Worm (Caenorhabditis elegans): ENCODE results near the gene srj-33.
"Not testable (repeated sequence)": the region's sequence is repeated elsewhere in the genome, so short reads cannot be mapped to it uniquely, and the experiment has no call there.

The srj-33 gene

ce11 chrV:9982568-9982967 lies 45.2 kb upstream of the srj-33 start, which contains the start of gene C27H6.9:
TSS of gene C27H6.9 (plus strand) at chrV:9982868.
- no peak for TF ChIP-seq crh-2 (tag; optimal IDR thresholded peaks at IDR 0.05)
- no peak for TF ChIP-seq lin-13 (GFP tag; optimal IDR thresholded peaks at IDR 0.05)
- no peak for TF ChIP-seq gmeb-1 (tag; optimal IDR thresholded peaks at IDR 0.05)
- TF ChIP-seq C34F6.9 (tag; optimal IDR thresholded peaks at IDR 0.05), result no peak
- no peak for TF ChIP-seq ztf-1 (GFP tag; conservative IDR thresholded peaks at IDR 0.05)
- TF ChIP-seq nhr-6 (tag; optimal IDR thresholded peaks at IDR 0.05), result no peak
- no peak for TF ChIP-seq unc-55 (GFP tag; optimal IDR thresholded peaks at IDR 0.05)
- TF ChIP-seq skn-1 (tag; optimal IDR thresholded peaks at IDR 0.05), result no peak
- TF ChIP-seq lin-11 (tag; optimal IDR thresholded peaks at IDR 0.05), result no peak
- TF ChIP-seq unc-39 (tag; optimal IDR thresholded peaks at IDR 0.05), result no peak
- TF ChIP-seq nhr-237 (tag; optimal IDR thresholded peaks at IDR 0.05), result no peak
- no peak for TF ChIP-seq ceh-82 (tag; optimal IDR thresholded peaks at IDR 0.05)
- no peak for TF ChIP-seq ztf-11 (tag; optimal IDR thresholded peaks at IDR 0.05)
- TF ChIP-seq nhr-11 (tag; optimal IDR thresholded peaks at IDR 0.05), result no peak
- no peak for TF ChIP-seq elt-1 (tag; optimal IDR thresholded peaks at IDR 0.05)
- no peak for TF ChIP-seq ZK546.5 (tag; optimal IDR thresholded peaks at IDR 0.05)
- TF ChIP-seq mab-5 (tag; optimal IDR thresholded peaks at IDR 0.05), result no peak

DNA sequence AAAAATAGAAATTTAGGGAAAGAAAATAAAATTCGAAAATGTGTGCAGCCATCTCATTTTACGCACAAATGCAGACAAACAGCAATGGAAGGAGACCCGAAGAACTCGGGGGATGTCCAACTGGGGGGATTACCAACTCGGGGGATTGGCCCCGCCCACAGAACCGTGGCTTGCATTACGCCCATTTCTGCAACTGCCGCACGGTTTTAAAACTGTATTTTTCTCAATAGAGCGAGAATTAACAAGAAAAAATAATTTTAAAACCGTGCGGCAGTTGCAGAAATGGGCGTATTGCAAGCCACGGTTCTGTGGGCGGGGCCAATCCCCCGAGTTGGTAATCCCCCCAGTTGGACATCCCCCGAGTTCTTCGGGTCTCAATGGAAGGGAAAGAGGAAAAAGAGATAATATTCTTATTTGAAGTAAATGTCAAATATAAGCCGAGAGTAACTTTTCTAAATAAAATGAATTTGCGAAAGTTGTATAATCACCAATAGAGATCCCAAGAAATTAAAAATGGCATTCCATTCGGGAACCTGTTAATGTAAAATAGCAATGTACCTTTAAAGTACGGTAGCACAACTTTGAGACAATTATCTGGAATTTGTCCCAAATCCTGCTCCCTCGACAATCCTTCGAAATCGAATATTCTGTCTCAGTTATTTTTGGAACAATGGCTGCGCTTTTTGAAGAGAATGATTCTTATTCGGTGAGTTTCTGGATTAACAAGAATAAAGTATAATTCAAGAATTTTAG lies 43.6 kb upstream of the srj-33 start, which contains the start of the genes ruvb-1 and tofu-1:
TSS of gene ruvb-1 (minus strand) at position 72 of the 753 bp plus-strand sequence.
TSS of gene tofu-1 (plus strand) at position 417 of the 753 bp plus-strand sequence.
- peak; percentile 14 for TF ChIP-seq egl-27 (tag; optimal IDR thresholded peaks at IDR 0.05)
- TF ChIP-seq nhr-21 (tag; optimal IDR thresholded peaks at IDR 0.05), result peak; percentile 41
- peak; percentile 68 for TF ChIP-seq gmeb-1 (tag; optimal IDR thresholded peaks at IDR 0.05)
- TF ChIP-seq nhr-129 (tag; optimal IDR thresholded peaks at IDR 0.05), result peak; percentile 22
- peak; percentile 40 for TF ChIP-seq sem-4 (tag; optimal IDR thresholded peaks at IDR 0.05)
- TF ChIP-seq unc-55 (GFP tag; optimal IDR thresholded peaks at IDR 0.05), result peak; percentile 58
- TF ChIP-seq lsy-2 (tag; optimal IDR thresholded peaks at IDR 0.05), result peak in 1 of 2 experiments; percentile 62
- peak; percentile 85 for TF ChIP-seq F13H6.1 (tag; optimal IDR thresholded peaks at IDR 0.05)
- peak; percentile 22 for TF ChIP-seq sma-9 (GFP tag; optimal IDR thresholded peaks at IDR 0.05)
- not testable (repeated sequence) for TF ChIP-seq sma-9 (tag; optimal IDR thresholded peaks at IDR 0.05)
- TF ChIP-seq fos-1 (tag; optimal IDR thresholded peaks at IDR 0.05), result peak; percentile 26
- peak; percentile 91 for TF ChIP-seq sma-3 (GFP tag; optimal IDR thresholded peaks at IDR 0.05)
- TF ChIP-seq crh-2 (tag; optimal IDR thresholded peaks at IDR 0.05), result peak; percentile 65
- TF ChIP-seq lin-11 (tag; optimal IDR thresholded peaks at IDR 0.05), result peak; percentile 56
- TF ChIP-seq C34F6.9 (tag; optimal IDR thresholded peaks at IDR 0.05), result peak; percentile 58
- peak; percentile 80 for TF ChIP-seq lin-13 (GFP tag; optimal IDR thresholded peaks at IDR 0.05)
- peak; percentile 5 for TF ChIP-seq blmp-1 (tag; optimal IDR thresholded peaks at IDR 0.05; ENCODE audit: insufficient read depth)

DNA sequence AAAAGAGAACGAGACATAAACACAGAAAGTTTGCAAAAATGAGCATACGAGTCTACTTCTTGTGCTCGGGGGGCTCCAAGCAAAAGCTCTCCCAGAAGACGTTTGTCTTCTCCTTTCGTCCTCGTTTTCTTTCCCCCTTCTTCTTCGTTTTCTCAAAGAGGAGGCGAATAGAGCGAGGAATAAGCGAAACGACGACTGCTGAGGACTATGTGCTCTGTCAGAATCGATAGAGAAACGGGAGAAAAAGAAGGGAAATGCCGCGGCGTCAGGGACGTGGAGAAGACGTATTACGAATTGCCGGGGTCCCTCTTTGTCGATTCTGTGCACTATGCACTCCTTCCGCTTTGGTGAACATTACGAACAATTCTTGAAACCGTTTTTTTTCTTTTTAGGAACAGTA lies 41.1 kb upstream of the srj-33 start:
- TF ChIP-seq skn-1 (tag; optimal IDR thresholded peaks at IDR 0.05) (no peak), sma-9 (GFP tag; optimal IDR thresholded peaks at IDR 0.05) (peak; percentile 22), sma-9 (tag; optimal IDR thresholded peaks at IDR 0.05) (no peak), nhr-237 (tag; optimal IDR thresholded peaks at IDR 0.05) (no peak), C34F6.9 (tag; optimal IDR thresholded peaks at IDR 0.05) (peak; percentile 35), nhr-11 (tag; optimal IDR thresholded peaks at IDR 0.05) (no peak), nhr-12 (tag; optimal IDR thresholded peaks at IDR 0.05) (no peak), gmeb-1 (tag; optimal IDR thresholded peaks at IDR 0.05) (no peak), ceh-82 (tag; optimal IDR thresholded peaks at IDR 0.05) (no peak), nhr-10 (tag; optimal IDR thresholded peaks at IDR 0.05) (no peak), unc-39 (tag; optimal IDR thresholded peaks at IDR 0.05) (no peak), lin-39 (tag; optimal IDR thresholded peaks at IDR 0.05) (no peak), blmp-1 (tag; optimal IDR thresholded peaks at IDR 0.05; ENCODE audit: insufficient read depth) (no peak), lin-11 (tag; optimal IDR thresholded peaks at IDR 0.05) (no peak), R02D3.7 (tag; optimal IDR thresholded peaks at IDR 0.05) (no peak), nhr-129 (tag; optimal IDR thresholded peaks at IDR 0.05) (peak; percentile 33), crh-2 (tag; optimal IDR thresholded peaks at IDR 0.05) (peak; percentile 17), mbf-1 (tag; optimal IDR thresholded peaks at IDR 0.05) (no peak), zag-1 (tag; optimal IDR thresholded peaks at IDR 0.05) (peak; percentile 22), ZK546.5 (tag; optimal IDR thresholded peaks at IDR 0.05) (no peak), lsy-2 (tag; optimal IDR thresholded peaks at IDR 0.05) (peak in 1 of 2 experiments; percentile 36), mdl-1 (tag; optimal IDR thresholded peaks at IDR 0.05) (peak in 1 of 2 experiments; percentile 15), unc-55 (GFP tag; optimal IDR thresholded peaks at IDR 0.05) (peak; percentile 80)

Data from whole organism, L2 larva.